Worm (Caenorhabditis elegans) whole organism, L4/young adult: ENCODE data around the gene F54A3.5.

Experiments
- W03F9.2 ChIP-seq: fragments of 150-350 bp; optimal IDR thresholded peaks from 2 replicates; lab custom pipeline; 2014; ENCODE audit warnings: missing biosample characterization, missing genetic modification characterization
- dao-5 ChIP-seq: sonication (generic microtip); optimal IDR thresholded peaks from 2 replicates; lab custom pipeline; 2016; ENCODE audit warnings: missing genotype, missing genetic modification characterization, moderate library complexity, missing compliant biosample characterization
- him-1 ChIP-seq: sonication (generic microtip); optimal IDR thresholded peaks from 2 replicates; lab custom pipeline; 2016; ENCODE audit warnings: missing genotype, missing genetic modification reagents, missing genetic modification characterization, missing compliant biosample characterization

ce11 chrII:2196742-2197141 is 28.8 kb downstream of the F54A3.5 start:
- TF ChIP-seq him-1 (tag; lab: Kevin White, UChicago), result no peak
- TF ChIP-seq W03F9.2 (tag; lab: Kevin White, UChicago), result no peak
- TF ChIP-seq dao-5 (tag; lab: Kevin White, UChicago), result no peak
